Worm (Caenorhabditis elegans) whole organism, young adult: ENCODE results near the gene C25A8.1.

Experiments used
- F10E7.11 ChIP-seq: sonication (generic microtip); optimal IDR thresholded peaks from 2 replicates; lab custom pipeline; 2017; ENCODE audit warnings: mild to moderate bottlenecking, missing genetic modification characterization, moderate library complexity, missing compliant biosample characterization
- F57A8.1 ChIP-seq: fragments of 200-800 bp; sonication (Bioruptor generic); optimal IDR thresholded peaks from 2 replicates; lab custom pipeline; 2018; ENCODE audit warnings: mild to moderate bottlenecking, missing genetic modification characterization, moderate library complexity, missing compliant biosample characterization
- T07F8.4 ChIP-seq: sonication (generic microtip); optimal IDR thresholded peaks from 2 replicates; lab custom pipeline; 2016; ENCODE audit warnings: mild to moderate bottlenecking, missing genetic modification characterization, moderate library complexity, missing compliant biosample characterization
- ama-1 ChIP-seq, 3 experiments: fragments of 150-350 bp in 1 of 3; sonication (generic microtip) in 2 of 3; optimal IDR thresholded peaks; 2 replicates each; lab custom pipeline; 2014 to 2018; ENCODE audit warnings: missing biosample characterization in 2 of 3, missing genetic modification characterization in 2 of 3, missing genetic modification reagents in 2 of 3
- dpl-1 ChIP-seq: fragments of 150-350 bp; optimal IDR thresholded peaks from 2 replicates; lab custom pipeline; 2014; ENCODE audit warnings: missing biosample characterization, missing genetic modification reagents, missing genetic modification characterization
- efl-1 ChIP-seq: fragments of 150-350 bp; optimal IDR thresholded peaks from 2 replicates; lab custom pipeline; 2014; ENCODE audit warnings: missing biosample characterization, missing genetic modification reagents, missing genetic modification characterization
- nhr-120 ChIP-seq: fragments of 200-800 bp; sonication (Bioruptor generic); IDR thresholded peaks from 2 replicates; pipeline ENCODE4 v1.3.6; 2022; ENCODE audit warnings: missing genetic modification characterization, missing compliant biosample characterization
- pha-4 ChIP-seq: fragments of 150-350 bp; sonication (generic microtip); optimal IDR thresholded peaks from 2 replicates; lab custom pipeline; 2014; ENCODE audit warnings: missing biosample characterization, missing genetic modification reagents, missing genetic modification characterization
- sea-2 ChIP-seq: fragments of 200-800 bp; sonication (Bioruptor generic); IDR thresholded peaks from 2 replicates; pipeline ENCODE4 v1.3.6; 2022; ENCODE audit warnings: missing genetic modification characterization, missing compliant biosample characterization
- snpc-3.4 ChIP-seq: sonication (generic microtip); optimal IDR thresholded peaks from 2 replicates; lab custom pipeline; 2017; ENCODE audit warnings: missing genetic modification characterization, mild to moderate bottlenecking, missing compliant biosample characterization, antibody characterized with exemption, moderate library complexity, missing genotype, missing genetic modification reagents
- snpc-4 ChIP-seq, 5 experiments: fragments of 150-350 bp in 1 of 5; sonication (generic microtip) in 4 of 5; optimal IDR thresholded peaks; 2 replicates each; lab custom pipeline; 2014 to 2018; ENCODE audit warnings: missing genetic modification characterization in 5 of 5, missing biosample characterization in 3 of 5, antibody characterized with exemption in 2 of 5, mild to moderate bottlenecking in 2 of 5, missing compliant biosample characterization in 2 of 5, missing genotype in 2 of 5, moderate library complexity in 2 of 5, missing genetic modification reagents in 1 of 5
- sptf-2 ChIP-seq: fragments of 200-800 bp; sonication (Bioruptor generic); optimal IDR thresholded peaks from 2 replicates; lab custom pipeline; 2018; ENCODE audit warnings: mild to moderate bottlenecking, missing genetic modification characterization, missing compliant biosample characterization
- unc-130 ChIP-seq: sonication (generic microtip); optimal IDR thresholded peaks from 2 replicates; lab custom pipeline; 2016; ENCODE audit warnings: missing genetic modification reagents, missing genetic modification characterization, missing compliant biosample characterization
- ztf-22 ChIP-seq: fragments of 200-800 bp; sonication (Bioruptor generic); optimal IDR thresholded peaks from 2 replicates; lab custom pipeline; 2018; ENCODE audit warnings: mild to moderate bottlenecking, missing genetic modification characterization, moderate library complexity, missing compliant biosample characterization

ce11 chrIV:6977089-6977558 is 33.8 kb upstream of the C25A8.1 start, which contains the start of the genes pgl-1 and him-3:
- no peak for TF ChIP-seq nhr-120 (GFP tag; lab: Robert Waterston, UW)
- no peak for TF ChIP-seq ama-1 (optimal IDR thresholded peaks at IDR 0.05; lab: Kevin White, UChicago)
- TF ChIP-seq ama-1 (GFP tag; optimal IDR thresholded peaks at IDR 0.05; lab: Kevin White, UChicago): no peak
- TF ChIP-seq unc-130: no peak
- TF ChIP-seq F10E7.11 (tag; lab: Kevin White, UChicago): no peak
- peak; percentile 56 for TF ChIP-seq efl-1
- TF ChIP-seq pha-4 (tag; lab: Kevin White, UChicago): no peak
- no peak for TF ChIP-seq dpl-1
- no peak for TF ChIP-seq ztf-22
- TF ChIP-seq T07F8.4 (tag; lab: Kevin White, UChicago): no peak
- TF ChIP-seq F57A8.1 (GFP tag; lab: Kevin White, UChicago): no peak
- TF ChIP-seq snpc-3.4 (tag; lab: Kevin White, UChicago): no peak
- TF ChIP-seq sptf-2 (GFP tag; lab: Kevin White, UChicago): no peak
- no peak for TF ChIP-seq snpc-4 (GFP tag; optimal IDR thresholded peaks at IDR 0.05; lab: Kevin White, UChicago)
- peak in 2 of 4 experiments; percentile 9 to 17 for TF ChIP-seq snpc-4 (tag; optimal IDR thresholded peaks at IDR 0.05; lab: Kevin White, UChicago)
- no peak for TF ChIP-seq sea-2
